Fruit fly (Drosophila melanogaster) whole organism, prepupa: Measurements from ENCODE around the gene Kap3.

Experiments used
- CG10631 ChIP-seq: fragments of 200-800 bp; sonication (Bioruptor generic); optimal IDR thresholded peaks from 2 replicates; lab custom pipeline; 2016; ENCODE audit warnings: missing biosample characterization, missing genetic modification characterization
- CG10669 ChIP-seq: fragments of 200-800 bp; sonication (Bioruptor generic); optimal IDR thresholded peaks from 3 replicates; lab custom pipeline; 2018; ENCODE audit warnings: missing biosample characterization, mild to moderate bottlenecking, missing genetic modification characterization, moderate library complexity
- CG11294 ChIP-seq: fragments of 200-800 bp; sonication (Bioruptor generic); IDR thresholded peaks from 2 replicates; pipeline ENCODE4 v1.3.6; 2022; ENCODE audit warnings: missing biosample characterization, missing genetic modification characterization
- CG11762 ChIP-seq: fragments of 200-800 bp; sonication (Bioruptor generic); optimal IDR thresholded peaks from 3 replicates; lab custom pipeline; 2016; ENCODE audit warnings: missing biosample characterization, missing genetic modification characterization; ENCODE audit not compliant: insufficient read depth
- CG15336 ChIP-seq: fragments of 200-800 bp; sonication (Bioruptor generic); IDR thresholded peaks from 2 replicates; pipeline ENCODE4 v1.3.6; 2022; ENCODE audit warnings: missing biosample characterization, missing genetic modification characterization
- CG1621 ChIP-seq: fragments of 200-800 bp; sonication (Bioruptor generic); optimal IDR thresholded peaks from 3 replicates; lab custom pipeline; 2018; ENCODE audit warnings: missing biosample characterization, mild to moderate bottlenecking, missing genetic modification characterization
- CG31627 ChIP-seq: fragments of 200-800 bp; sonication (Bioruptor generic); optimal IDR thresholded peaks from 3 replicates; lab custom pipeline; 2016; ENCODE audit warnings: missing biosample characterization, missing genetic modification characterization
- CG32006 ChIP-seq: fragments of 200-800 bp; sonication (Bioruptor generic); optimal IDR thresholded peaks from 3 replicates; lab custom pipeline; 2017; ENCODE audit warnings: missing biosample characterization, mild to moderate bottlenecking, missing genetic modification characterization
- CG34406 ChIP-seq: fragments of 200-800 bp; sonication (Bioruptor generic); optimal IDR thresholded peaks from 3 replicates; lab custom pipeline; 2016; ENCODE audit warnings: missing biosample characterization, missing genetic modification characterization
- CG4318 ChIP-seq: fragments of 200-800 bp; sonication (Bioruptor generic); optimal IDR thresholded peaks from 3 replicates; lab custom pipeline; 2017; ENCODE audit warnings: missing biosample characterization, mild to moderate bottlenecking, missing genetic modification characterization
- CG6276 ChIP-seq: fragments of 200-800 bp; sonication (Bioruptor generic); optimal IDR thresholded peaks from 2 replicates; lab custom pipeline; 2017; ENCODE audit warnings: missing biosample characterization, mild to moderate bottlenecking, missing genetic modification characterization
- CG6808 ChIP-seq: fragments of 200-800 bp; sonication (Bioruptor generic); optimal IDR thresholded peaks from 3 replicates; lab custom pipeline; 2017; ENCODE audit warnings: missing biosample characterization, missing genetic modification characterization, mild to moderate bottlenecking, moderate library complexity, missing genetic modification reagents
- CG6854 ChIP-seq: fragments of 200-800 bp; sonication (Bioruptor generic); optimal IDR thresholded peaks from 2 replicates; lab custom pipeline; 2017; ENCODE audit warnings: missing biosample characterization, mild to moderate bottlenecking, missing genetic modification characterization
- CG7368 ChIP-seq: fragments of 200-800 bp; sonication (Bioruptor generic); optimal IDR thresholded peaks from 3 replicates; lab custom pipeline; 2016; ENCODE audit warnings: missing biosample characterization, missing genetic modification characterization
- CG8119 ChIP-seq: fragments of 200-800 bp; sonication (Bioruptor generic); IDR thresholded peaks from 3 replicates; pipeline ENCODE4 v1.3.6; 2022; ENCODE audit warnings: missing biosample characterization, missing genetic modification characterization
- CG8319 ChIP-seq: fragments of 200-800 bp; sonication (Bioruptor generic); optimal IDR thresholded peaks from 3 replicates; lab custom pipeline; 2016; ENCODE audit warnings: missing biosample characterization, missing genetic modification characterization
- CG8632 ChIP-seq: fragments of 200-800 bp; sonication (Bioruptor generic); optimal IDR thresholded peaks from 3 replicates; lab custom pipeline; 2016; ENCODE audit warnings: missing biosample characterization, missing genetic modification characterization
- CG9139 ChIP-seq: fragments of 200-800 bp; sonication (Bioruptor generic); optimal IDR thresholded peaks from 3 replicates; lab custom pipeline; 2017; ENCODE audit warnings: missing biosample characterization, mild to moderate bottlenecking, missing genetic modification characterization
- Eip78C ChIP-seq: fragments of 200-800 bp; sonication (Bioruptor generic); peaks from one replicate; lab custom pipeline; 2016; ENCODE audit warnings: missing biosample characterization, missing genetic modification characterization
- Ets21C ChIP-seq: fragments of 200-800 bp; sonication (Bioruptor generic); optimal IDR thresholded peaks from 3 replicates; lab custom pipeline; 2016; ENCODE audit warnings: missing biosample characterization, missing genetic modification characterization
- Ets96B ChIP-seq: fragments of 200-800 bp; optimal IDR thresholded peaks from 2 replicates; lab custom pipeline; 2019; ENCODE audit warnings: missing biosample characterization, mild to moderate bottlenecking, missing genetic modification characterization, moderate library complexity
- Gug ChIP-seq: fragments of 200-800 bp; sonication (Bioruptor generic); IDR thresholded peaks from 2 replicates; pipeline ENCODE4 v1.3.6; 2022; ENCODE audit warnings: missing biosample characterization, missing genetic modification characterization
- Hr38 ChIP-seq: sonication (Bioruptor generic); optimal IDR thresholded peaks from 2 replicates; lab custom pipeline; 2016; ENCODE audit warnings: missing biosample characterization, missing genetic modification characterization
- Hr39 ChIP-seq: fragments of 200-800 bp; sonication (Bioruptor generic); optimal IDR thresholded peaks from 2 replicates; lab custom pipeline; 2016; ENCODE audit warnings: missing biosample characterization, missing genetic modification characterization
- Lpt ChIP-seq: fragments of 200-800 bp; sonication (Bioruptor generic); optimal IDR thresholded peaks from 3 replicates; lab custom pipeline; 2016; ENCODE audit warnings: missing biosample characterization, missing genetic modification characterization
- Sox102F ChIP-seq: fragments of 200-800 bp; sonication (Bioruptor generic); optimal IDR thresholded peaks from 2 replicates; lab custom pipeline; 2016; ENCODE audit warnings: missing biosample characterization, mild to moderate bottlenecking, missing genetic modification characterization
- achi ChIP-seq: fragments of 200-800 bp; sonication (Bioruptor generic); optimal IDR thresholded peaks from 3 replicates; lab custom pipeline; 2016; ENCODE audit warnings: missing biosample characterization, missing genetic modification characterization
- acj6 ChIP-seq: fragments of 200-800 bp; sonication (Bioruptor generic); optimal IDR thresholded peaks from 3 replicates; lab custom pipeline; 2016; ENCODE audit warnings: missing biosample characterization, missing genetic modification characterization
- cyc ChIP-seq: fragments of 200-800 bp; sonication (Bioruptor generic); optimal IDR thresholded peaks from 3 replicates; lab custom pipeline; 2016; ENCODE audit warnings: missing biosample characterization, missing genetic modification characterization
- dsx ChIP-seq: fragments of 200-800 bp; optimal IDR thresholded peaks from 3 replicates; lab custom pipeline; 2019; ENCODE audit warnings: missing biosample characterization, mild to moderate bottlenecking, missing genetic modification characterization, moderate library complexity; ENCODE audit not compliant: poor library complexity, severe bottlenecking
- eg ChIP-seq: fragments of 200-800 bp; sonication (Bioruptor generic); IDR thresholded peaks from 3 replicates; pipeline ENCODE4 v1.3.6; 2022; ENCODE audit warnings: missing biosample characterization, missing genetic modification characterization
- fd59A ChIP-seq: fragments of 200-800 bp; sonication (Bioruptor generic); optimal IDR thresholded peaks from 2 replicates; lab custom pipeline; 2017; ENCODE audit warnings: missing biosample characterization, mild to moderate bottlenecking, missing genetic modification characterization, missing genetic modification reagents
- fd85E ChIP-seq: fragments of 200-800 bp; sonication (Bioruptor generic); optimal IDR thresholded peaks from 3 replicates; lab custom pipeline; 2016; ENCODE audit warnings: missing biosample characterization, missing genetic modification characterization
- lz ChIP-seq: fragments of 200-800 bp; sonication (Bioruptor generic); optimal IDR thresholded peaks from 3 replicates; lab custom pipeline; 2016; ENCODE audit warnings: missing biosample characterization, missing genetic modification characterization
- net ChIP-seq: fragments of 200-800 bp; sonication (Bioruptor generic); optimal IDR thresholded peaks from 3 replicates; lab custom pipeline; 2016; ENCODE audit warnings: missing biosample characterization, missing genetic modification characterization
- salr ChIP-seq, 2 experiments: fragments of 200-800 bp; sonication (Bioruptor generic); optimal IDR thresholded peaks; 3 replicates each; lab custom pipeline; 2016 to 2018; ENCODE audit warnings: missing biosample characterization in 2 of 2, missing genetic modification characterization in 2 of 2, mild to moderate bottlenecking in 1 of 2
- ss ChIP-seq, 2 experiments: fragments of 200-800 bp; sonication (Bioruptor generic); optimal IDR thresholded peaks; 2 replicates in 1 of 2; 3 replicates in 1 of 2; lab custom pipeline; 2017 to 2018; ENCODE audit warnings: mild to moderate bottlenecking in 2 of 2, missing biosample characterization in 2 of 2, missing genetic modification characterization in 2 of 2, moderate library complexity in 1 of 2
- svp ChIP-seq: fragments of 200-800 bp; sonication (Bioruptor generic); peaks from one replicate; lab custom pipeline; 2016; ENCODE audit warnings: missing biosample characterization, missing genetic modification characterization
- vri ChIP-seq: fragments of 200-800 bp; sonication (Bioruptor generic); optimal IDR thresholded peaks from 3 replicates; lab custom pipeline; 2016; ENCODE audit warnings: missing biosample characterization, mild to moderate bottlenecking, missing genetic modification characterization

The Kap3 gene

DNA sequence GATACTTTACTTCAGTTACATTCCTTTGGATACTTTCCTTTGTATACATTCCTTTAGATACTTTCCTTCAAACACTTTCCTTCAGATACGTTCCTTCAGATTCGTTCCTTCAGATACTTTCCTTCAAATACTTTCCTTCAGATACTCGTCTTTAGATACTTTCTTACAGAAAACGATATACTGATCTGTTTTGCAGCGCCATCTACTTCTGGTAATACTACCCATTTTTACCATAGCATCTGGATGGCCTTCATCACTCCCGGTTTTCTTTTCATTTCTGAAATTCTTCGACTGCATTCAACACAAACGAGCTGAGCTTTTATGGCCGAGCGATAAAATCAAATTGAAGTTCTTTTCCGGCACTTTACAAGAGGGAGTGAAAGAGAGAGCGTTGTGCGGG is 20.0 kb downstream of the Kap3 start:
- no peak for TF ChIP-seq CG11294 (GFP tag; lab: Robert Waterston, UW)
- no peak for TF ChIP-seq CG31627 (GFP tag; lab: Kevin White, UChicago)
- TF ChIP-seq Lpt (GFP tag; lab: Kevin White, UChicago), result no peak
- no peak for TF ChIP-seq Hr39 (GFP tag; lab: Kevin White, UChicago)
- TF ChIP-seq cyc (GFP tag; lab: Kevin White, UChicago), result no peak
- no peak for TF ChIP-seq CG6854 (GFP tag; lab: Kevin White, UChicago)
- no peak for TF ChIP-seq Gug
- TF ChIP-seq Sox102F (GFP tag; lab: Kevin White, UChicago), result no peak
- no peak for TF ChIP-seq CG7368 (GFP tag; lab: Kevin White, UChicago)
- TF ChIP-seq salr (GFP tag; optimal IDR thresholded peaks at IDR 0.05; lab: Kevin White, UChicago), result no peak
- TF ChIP-seq eg (GFP tag; lab: Robert Waterston, UW), result no peak
- TF ChIP-seq CG9139, result no peak
- TF ChIP-seq achi, result no peak
- no peak for TF ChIP-seq Hr38
- no peak for TF ChIP-seq net (GFP tag; lab: Kevin White, UChicago)
- no peak for TF ChIP-seq CG15336 (GFP tag; lab: Robert Waterston, UW)
- no peak for TF ChIP-seq CG6276 (GFP tag; lab: Kevin White, UChicago)
- TF ChIP-seq CG8632 (GFP tag; lab: Kevin White, UChicago), result no peak

dm6 chrX:11311108-11311507 is 28.8 kb downstream of the Kap3 start, which contains the start of gene Ir10a:
Gene Ir10a (minus strand): TSS chrX:11311208.
- TF ChIP-seq CG7368 (GFP tag; lab: Kevin White, UChicago) (no peak), CG6808 (GFP tag; lab: Kevin White, UChicago) (no peak), fd59A (GFP tag; lab: Kevin White, UChicago) (no peak), net (GFP tag; lab: Kevin White, UChicago) (no peak), Ets21C (no peak), CG15336 (GFP tag; lab: Robert Waterston, UW) (no peak), Ets96B (no peak), CG32006 (GFP tag; lab: Kevin White, UChicago) (no peak), vri (GFP tag; lab: Kevin White, UChicago) (no peak), CG1621 (tag; lab: Kevin White, UChicago) (no peak), CG34406 (GFP tag; lab: Kevin White, UChicago) (no peak), acj6 (GFP tag; lab: Kevin White, UChicago) (no peak), salr (GFP tag; optimal IDR thresholded peaks at IDR 0.05; lab: Kevin White, UChicago) (no peak), svp (GFP tag; lab: Kevin White, UChicago) (no peak), CG11762 (GFP tag; lab: Kevin White, UChicago) (no peak), Lpt (GFP tag; lab: Kevin White, UChicago) (no peak), CG10669 (GFP tag; lab: Kevin White, UChicago) (no peak), CG6854 (GFP tag; lab: Kevin White, UChicago) (no peak), CG8119 (no peak)

DNA sequence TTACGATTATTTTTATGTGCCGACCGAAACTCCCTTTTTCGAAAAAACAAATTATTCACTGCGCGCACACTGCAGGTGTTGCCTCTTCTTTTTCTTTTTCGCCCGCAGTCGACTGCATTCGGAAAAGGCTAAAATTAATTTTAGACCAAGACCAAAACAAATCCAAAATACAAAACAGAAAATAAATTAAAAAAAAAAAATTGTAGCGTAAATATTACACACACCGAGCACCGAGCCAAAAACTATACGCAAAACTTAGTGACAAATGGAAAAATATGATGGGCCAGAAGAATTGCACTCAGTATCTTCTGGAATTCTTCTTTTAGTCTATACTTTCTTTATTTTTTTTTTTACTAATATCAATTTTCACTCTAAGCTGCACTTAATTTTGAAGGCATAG is 37.2 kb downstream of the Kap3 start, which contains the start of gene CG44422:
CG44422 (minus strand) TSS at position 101 of the 400 bp plus-strand sequence.
- TF ChIP-seq Eip78C (GFP tag; lab: Kevin White, UChicago), result no peak
- TF ChIP-seq CG34406 (GFP tag; lab: Kevin White, UChicago), result no peak
- TF ChIP-seq CG10631, result no peak
- no peak for TF ChIP-seq CG11294 (GFP tag; lab: Robert Waterston, UW)
- TF ChIP-seq ss (GFP tag; optimal IDR thresholded peaks at IDR 0.05; lab: Kevin White, UChicago), result no peak
- no peak for TF ChIP-seq CG8119
- no peak for TF ChIP-seq dsx (GFP tag; lab: Kevin White, UChicago)
- TF ChIP-seq CG8319 (GFP tag; lab: Kevin White, UChicago), result no peak
- TF ChIP-seq CG4318 (GFP tag; lab: Kevin White, UChicago), result no peak
- no peak for TF ChIP-seq cyc (GFP tag; lab: Kevin White, UChicago)
- TF ChIP-seq Ets96B, result no peak
- TF ChIP-seq lz (GFP tag; lab: Kevin White, UChicago), result no peak
- TF ChIP-seq fd85E (GFP tag; lab: Kevin White, UChicago), result no peak
- no peak for TF ChIP-seq eg (GFP tag; lab: Robert Waterston, UW)
- no peak for TF ChIP-seq acj6 (GFP tag; lab: Kevin White, UChicago)
